Worm (Caenorhabditis elegans): Measurements from ENCODE around the gene ZK354.2.

Gene ZK354.2

DNA sequence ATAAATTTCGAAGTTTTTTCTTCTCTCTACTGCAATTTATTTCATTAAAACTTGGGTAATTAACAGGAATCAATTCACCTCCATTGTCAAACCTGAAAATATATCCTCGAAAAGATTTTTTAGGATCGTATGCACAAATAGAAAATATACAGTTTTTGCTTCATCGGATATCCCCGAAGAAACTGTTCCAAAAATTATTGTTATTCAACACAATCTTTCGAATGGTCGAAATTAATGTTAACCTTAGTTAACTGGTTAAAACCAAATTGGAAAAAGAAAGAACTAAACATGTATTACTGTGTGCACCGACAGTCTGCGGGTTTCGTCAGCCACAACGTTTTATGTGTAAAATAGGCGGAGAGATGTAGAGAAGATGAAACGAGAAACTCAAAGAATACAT lies 3.9 kb downstream of the ZK354.2 start:
- peak; percentile 25 for TF ChIP-seq crh-2 (tag; optimal IDR thresholded peaks at IDR 0.05)
- peak; percentile 58 for TF ChIP-seq gmeb-1 (tag; optimal IDR thresholded peaks at IDR 0.05)
- TF ChIP-seq snpc-4 (tag; optimal IDR thresholded peaks at IDR 0.05): peak; percentile 95
- no peak for TF ChIP-seq nhr-11 (tag; optimal IDR thresholded peaks at IDR 0.05)
- no peak for TF ChIP-seq sem-4 (tag; optimal IDR thresholded peaks at IDR 0.05)
- TF ChIP-seq fos-1 (tag; optimal IDR thresholded peaks at IDR 0.05): peak; percentile 2
- peak; percentile 5 for TF ChIP-seq F13H6.1 (tag; optimal IDR thresholded peaks at IDR 0.05)
- peak; percentile 87 for TF ChIP-seq ama-1 (optimal IDR thresholded peaks at IDR 0.05)
- TF ChIP-seq sma-9 (GFP tag; optimal IDR thresholded peaks at IDR 0.05): peak; percentile 27
- TF ChIP-seq sma-9 (tag; optimal IDR thresholded peaks at IDR 0.05): no peak
- peak; percentile 63 for TF ChIP-seq sma-3 (GFP tag; optimal IDR thresholded peaks at IDR 0.05)
- TF ChIP-seq R02D3.7 (tag; optimal IDR thresholded peaks at IDR 0.05): no peak
- TF ChIP-seq nhr-6 (tag; optimal IDR thresholded peaks at IDR 0.05): peak; percentile 27
- no peak for TF ChIP-seq nhr-129 (tag; optimal IDR thresholded peaks at IDR 0.05)
- peak; percentile 16 for TF ChIP-seq nhr-21 (tag; optimal IDR thresholded peaks at IDR 0.05)

DNA sequence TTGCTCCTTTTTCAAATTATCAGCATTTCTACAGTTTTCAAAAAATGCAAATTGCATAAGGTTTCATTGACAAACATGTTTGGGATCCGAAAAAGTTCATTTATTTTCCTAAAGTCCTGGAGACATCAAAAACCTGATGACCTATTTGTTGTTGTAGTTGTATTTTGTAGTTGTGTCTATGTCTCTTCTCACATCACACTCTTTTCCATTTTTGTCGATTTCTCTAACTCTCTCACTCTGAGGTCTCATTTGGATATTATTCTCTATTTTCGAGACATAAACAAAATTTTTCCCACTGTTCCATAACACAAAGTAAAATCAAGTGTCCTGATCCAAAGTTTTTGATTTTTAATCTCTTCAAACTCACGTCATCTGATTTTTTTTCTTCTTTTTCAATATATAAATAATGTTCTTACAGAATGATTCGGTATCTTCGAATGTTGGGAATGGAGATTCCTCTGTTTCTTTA lies 5.7 kb downstream of the ZK354.2 start, which contains the start of gene slc-46A:
Gene slc-46A, plus strand, starts transcription at position 419 of the 469 bp plus-strand sequence.
- TF ChIP-seq nhr-21 (tag; optimal IDR thresholded peaks at IDR 0.05) (no peak), crh-2 (tag; optimal IDR thresholded peaks at IDR 0.05) (no peak), lsy-2 (tag; optimal IDR thresholded peaks at IDR 0.05) (no peak), C34F6.9 (tag; optimal IDR thresholded peaks at IDR 0.05) (peak; percentile 48), alr-1 (tag; optimal IDR thresholded peaks at IDR 0.05) (no peak), fos-1 (tag; optimal IDR thresholded peaks at IDR 0.05) (no peak), nhr-12 (tag; optimal IDR thresholded peaks at IDR 0.05) (no peak), aly-2 (tag; optimal IDR thresholded peaks at IDR 0.05) (no peak), sma-9 (GFP tag; optimal IDR thresholded peaks at IDR 0.05) (peak; percentile 12), sma-9 (tag; optimal IDR thresholded peaks at IDR 0.05) (no peak), sem-4 (tag; optimal IDR thresholded peaks at IDR 0.05) (no peak), nhr-6 (tag; optimal IDR thresholded peaks at IDR 0.05) (no peak), nhr-77 (tag; optimal IDR thresholded peaks at IDR 0.05) (no peak), mdl-1 (tag; optimal IDR thresholded peaks at IDR 0.05) (no peak), snpc-4 (tag; optimal IDR thresholded peaks at IDR 0.05) (peak; percentile 20), nhr-237 (tag; optimal IDR thresholded peaks at IDR 0.05) (no peak), F13H6.1 (tag; optimal IDR thresholded peaks at IDR 0.05) (no peak), nhr-25 (tag; optimal IDR thresholded peaks at IDR 0.05) (no peak), nhr-23 (tag; optimal IDR thresholded peaks at IDR 0.05) (no peak), unc-55 (GFP tag; optimal IDR thresholded peaks at IDR 0.05) (peak; percentile 26), mbf-1 (tag; optimal IDR thresholded peaks at IDR 0.05) (no peak), ztf-11 (tag; optimal IDR thresholded peaks at IDR 0.05) (no peak), ZK546.5 (tag; optimal IDR thresholded peaks at IDR 0.05) (no peak), elt-1 (tag; optimal IDR thresholded peaks at IDR 0.05) (no peak), zag-1 (tag; optimal IDR thresholded peaks at IDR 0.05) (no peak), sma-3 (GFP tag; optimal IDR thresholded peaks at IDR 0.05) (no peak), unc-62 (GFP tag; optimal IDR thresholded peaks at IDR 0.05) (no peak), egl-27 (tag; optimal IDR thresholded peaks at IDR 0.05) (no peak)

DNA sequence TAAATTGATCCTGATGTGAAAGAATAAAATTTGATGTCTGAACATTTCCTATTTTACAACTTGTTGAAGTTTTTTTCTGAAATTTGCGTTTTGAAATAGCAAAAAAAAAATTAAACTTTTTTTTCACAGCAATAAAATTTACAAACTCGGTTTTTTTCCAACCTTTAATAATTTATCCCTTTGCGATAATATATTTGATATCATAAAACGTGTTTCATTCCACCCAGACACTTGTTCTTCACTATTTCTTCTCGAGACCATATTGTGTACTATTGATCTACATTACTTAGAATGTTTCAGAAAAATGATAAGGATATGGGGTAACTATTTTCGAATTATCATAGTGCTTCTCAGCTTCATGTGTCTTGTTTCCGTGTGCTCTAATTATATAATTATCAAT lies 12.9 kb downstream of the ZK354.2 start, which contains the start of gene Y4C6B.4:
Gene Y4C6B.4, plus strand, starts transcription at position 301 of the 400 bp plus-strand sequence.
- TF ChIP-seq mab-5 (tag; optimal IDR thresholded peaks at IDR 0.05) (no peak), egl-27 (tag; optimal IDR thresholded peaks at IDR 0.05) (no peak), aly-2 (tag; optimal IDR thresholded peaks at IDR 0.05) (no peak), elt-1 (tag; optimal IDR thresholded peaks at IDR 0.05) (no peak), ztf-4 (tag; optimal IDR thresholded peaks at IDR 0.05) (no peak), alr-1 (tag; optimal IDR thresholded peaks at IDR 0.05) (no peak), nhr-6 (tag; optimal IDR thresholded peaks at IDR 0.05) (no peak), lin-39 (tag; optimal IDR thresholded peaks at IDR 0.05) (no peak)

DNA sequence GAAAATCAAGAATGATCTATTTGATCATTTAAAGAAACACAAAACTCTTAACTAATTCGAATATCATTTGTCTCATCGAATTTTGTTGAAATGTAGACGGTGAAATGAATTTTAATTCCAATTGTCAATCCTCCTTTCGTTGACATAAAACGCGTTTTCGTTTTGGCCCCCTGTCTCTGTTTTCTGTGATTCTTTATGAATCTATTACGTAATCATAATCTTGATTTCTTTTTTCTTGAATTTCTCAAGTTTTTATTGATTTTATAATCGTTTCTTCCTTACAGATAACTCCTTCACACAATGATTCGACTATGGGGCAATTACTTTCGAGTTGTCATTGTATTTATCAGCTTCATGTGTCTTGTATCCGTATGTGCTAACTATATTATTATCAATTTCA lies 19.0 kb downstream of the ZK354.2 start, which contains the start of gene Y4C6B.3:
Gene Y4C6B.3, plus strand, starts transcription at position 301 of the 400 bp plus-strand sequence.
- TF ChIP-seq dmd-4 (tag; optimal IDR thresholded peaks at IDR 0.05) (no peak), unc-62 (GFP tag; optimal IDR thresholded peaks at IDR 0.05) (no peak), nhr-25 (tag; optimal IDR thresholded peaks at IDR 0.05) (no peak), ceh-82 (tag; optimal IDR thresholded peaks at IDR 0.05) (no peak), nhr-10 (tag; optimal IDR thresholded peaks at IDR 0.05) (no peak), fos-1 (tag; optimal IDR thresholded peaks at IDR 0.05) (no peak), peb-1 (tag; optimal IDR thresholded peaks at IDR 0.05) (no peak), nhr-12 (tag; optimal IDR thresholded peaks at IDR 0.05) (no peak), nhr-23 (tag; optimal IDR thresholded peaks at IDR 0.05) (no peak)
